Fruit fly (Drosophila melanogaster) whole organism, prepupa: ENCODE data around the gene CG1231.

Experiments used
- Blimp-1 ChIP-seq: fragments of 200-800 bp; sonication (Bioruptor generic); optimal IDR thresholded peaks from 3 replicates; lab custom pipeline; 2017; ENCODE audit warnings: missing biosample characterization, missing genetic modification characterization, mild to moderate bottlenecking, moderate library complexity, missing genetic modification reagents
- CG10669 ChIP-seq: fragments of 200-800 bp; sonication (Bioruptor generic); optimal IDR thresholded peaks from 3 replicates; lab custom pipeline; 2018; ENCODE audit warnings: missing biosample characterization, mild to moderate bottlenecking, missing genetic modification characterization, moderate library complexity
- CG11902 ChIP-seq: fragments of 200-800 bp; sonication (Bioruptor generic); optimal IDR thresholded peaks from 3 replicates; lab custom pipeline; 2016; ENCODE audit warnings: missing biosample characterization, missing genetic modification characterization
- CG15336 ChIP-seq: fragments of 200-800 bp; sonication (Bioruptor generic); IDR thresholded peaks from 2 replicates; pipeline ENCODE4 v1.3.6; 2022; ENCODE audit warnings: missing biosample characterization, missing genetic modification characterization
- CG1621 ChIP-seq: fragments of 200-800 bp; sonication (Bioruptor generic); optimal IDR thresholded peaks from 3 replicates; lab custom pipeline; 2018; ENCODE audit warnings: missing biosample characterization, mild to moderate bottlenecking, missing genetic modification characterization
- CG3032 ChIP-seq: fragments of 200-800 bp; optimal IDR thresholded peaks from 2 replicates; lab custom pipeline; 2019; ENCODE audit warnings: missing biosample characterization, mild to moderate bottlenecking, missing genetic modification characterization, moderate library complexity
- CG3919 ChIP-seq: fragments of 200-800 bp; sonication (Bioruptor generic); optimal IDR thresholded peaks from 3 replicates; lab custom pipeline; 2016; ENCODE audit warnings: missing biosample characterization, missing genetic modification characterization
- CG4318 ChIP-seq: fragments of 200-800 bp; sonication (Bioruptor generic); optimal IDR thresholded peaks from 3 replicates; lab custom pipeline; 2017; ENCODE audit warnings: missing biosample characterization, mild to moderate bottlenecking, missing genetic modification characterization
- CG6163 ChIP-seq: fragments of 200-800 bp; sonication (Bioruptor generic); IDR thresholded peaks from 3 replicates; pipeline ENCODE4 v1.3.6; 2022; ENCODE audit warnings: missing biosample characterization, missing genetic modification characterization
- CG6792 ChIP-seq: fragments of 200-800 bp; sonication (Bioruptor generic); optimal IDR thresholded peaks from 3 replicates; lab custom pipeline; 2016; ENCODE audit warnings: missing biosample characterization, missing genetic modification characterization
- CG6808 ChIP-seq: fragments of 200-800 bp; sonication (Bioruptor generic); optimal IDR thresholded peaks from 3 replicates; lab custom pipeline; 2017; ENCODE audit warnings: missing biosample characterization, missing genetic modification characterization, mild to moderate bottlenecking, moderate library complexity, missing genetic modification reagents
- CG6854 ChIP-seq: fragments of 200-800 bp; sonication (Bioruptor generic); optimal IDR thresholded peaks from 2 replicates; lab custom pipeline; 2017; ENCODE audit warnings: missing biosample characterization, mild to moderate bottlenecking, missing genetic modification characterization
- CG7368 ChIP-seq: fragments of 200-800 bp; sonication (Bioruptor generic); optimal IDR thresholded peaks from 3 replicates; lab custom pipeline; 2016; ENCODE audit warnings: missing biosample characterization, missing genetic modification characterization
- CG8119 ChIP-seq: fragments of 200-800 bp; sonication (Bioruptor generic); IDR thresholded peaks from 3 replicates; pipeline ENCODE4 v1.3.6; 2022; ENCODE audit warnings: missing biosample characterization, missing genetic modification characterization
- Eip78C ChIP-seq: fragments of 200-800 bp; sonication (Bioruptor generic); peaks from one replicate; lab custom pipeline; 2016; ENCODE audit warnings: missing biosample characterization, missing genetic modification characterization
- Ets21C ChIP-seq: fragments of 200-800 bp; sonication (Bioruptor generic); optimal IDR thresholded peaks from 3 replicates; lab custom pipeline; 2016; ENCODE audit warnings: missing biosample characterization, missing genetic modification characterization
- Ets96B ChIP-seq: fragments of 200-800 bp; optimal IDR thresholded peaks from 2 replicates; lab custom pipeline; 2019; ENCODE audit warnings: missing biosample characterization, mild to moderate bottlenecking, missing genetic modification characterization, moderate library complexity
- Gug ChIP-seq: fragments of 200-800 bp; sonication (Bioruptor generic); IDR thresholded peaks from 2 replicates; pipeline ENCODE4 v1.3.6; 2022; ENCODE audit warnings: missing biosample characterization, missing genetic modification characterization
- Hr38 ChIP-seq: sonication (Bioruptor generic); optimal IDR thresholded peaks from 2 replicates; lab custom pipeline; 2016; ENCODE audit warnings: missing biosample characterization, missing genetic modification characterization
- Hr39 ChIP-seq: fragments of 200-800 bp; sonication (Bioruptor generic); optimal IDR thresholded peaks from 2 replicates; lab custom pipeline; 2016; ENCODE audit warnings: missing biosample characterization, missing genetic modification characterization
- Lpt ChIP-seq: fragments of 200-800 bp; sonication (Bioruptor generic); optimal IDR thresholded peaks from 3 replicates; lab custom pipeline; 2016; ENCODE audit warnings: missing biosample characterization, missing genetic modification characterization
- Sox102F ChIP-seq: fragments of 200-800 bp; sonication (Bioruptor generic); optimal IDR thresholded peaks from 2 replicates; lab custom pipeline; 2016; ENCODE audit warnings: missing biosample characterization, mild to moderate bottlenecking, missing genetic modification characterization
- achi ChIP-seq: fragments of 200-800 bp; sonication (Bioruptor generic); optimal IDR thresholded peaks from 3 replicates; lab custom pipeline; 2016; ENCODE audit warnings: missing biosample characterization, missing genetic modification characterization
- eg ChIP-seq: fragments of 200-800 bp; sonication (Bioruptor generic); IDR thresholded peaks from 3 replicates; pipeline ENCODE4 v1.3.6; 2022; ENCODE audit warnings: missing biosample characterization, missing genetic modification characterization
- esn ChIP-seq: fragments of 200-800 bp; sonication (Bioruptor generic); optimal IDR thresholded peaks from 2 replicates; lab custom pipeline; 2016; ENCODE audit warnings: missing biosample characterization, mild to moderate bottlenecking, missing genetic modification characterization, moderate library complexity
- fd85E ChIP-seq: fragments of 200-800 bp; sonication (Bioruptor generic); optimal IDR thresholded peaks from 3 replicates; lab custom pipeline; 2016; ENCODE audit warnings: missing biosample characterization, missing genetic modification characterization
- net ChIP-seq: fragments of 200-800 bp; sonication (Bioruptor generic); optimal IDR thresholded peaks from 3 replicates; lab custom pipeline; 2016; ENCODE audit warnings: missing biosample characterization, missing genetic modification characterization
- pdm3 ChIP-seq: fragments of 200-800 bp; sonication (Bioruptor generic); optimal IDR thresholded peaks from 3 replicates; lab custom pipeline; 2016; ENCODE audit warnings: missing biosample characterization, missing genetic modification characterization
- salr ChIP-seq, 2 experiments: fragments of 200-800 bp; sonication (Bioruptor generic); optimal IDR thresholded peaks; 3 replicates each; lab custom pipeline; 2016 to 2018; ENCODE audit warnings: missing biosample characterization in 2 of 2, missing genetic modification characterization in 2 of 2, mild to moderate bottlenecking in 1 of 2
- spab ChIP-seq: fragments of 200-800 bp; sonication (Bioruptor generic); optimal IDR thresholded peaks from 2 replicates; lab custom pipeline; 2017; ENCODE audit warnings: missing biosample characterization, mild to moderate bottlenecking, missing genetic modification characterization, missing genetic modification reagents
- ss ChIP-seq, 2 experiments: fragments of 200-800 bp; sonication (Bioruptor generic); optimal IDR thresholded peaks; 2 replicates in 1 of 2; 3 replicates in 1 of 2; lab custom pipeline; 2017 to 2018; ENCODE audit warnings: mild to moderate bottlenecking in 2 of 2, missing biosample characterization in 2 of 2, missing genetic modification characterization in 2 of 2, moderate library complexity in 1 of 2
- svp ChIP-seq: fragments of 200-800 bp; sonication (Bioruptor generic); peaks from one replicate; lab custom pipeline; 2016; ENCODE audit warnings: missing biosample characterization, missing genetic modification characterization
- topi ChIP-seq: fragments of 200-800 bp; sonication (Bioruptor generic); optimal IDR thresholded peaks from 3 replicates; lab custom pipeline; 2016; ENCODE audit warnings: missing biosample characterization, missing genetic modification characterization
- vri ChIP-seq: fragments of 200-800 bp; sonication (Bioruptor generic); optimal IDR thresholded peaks from 3 replicates; lab custom pipeline; 2016; ENCODE audit warnings: missing biosample characterization, mild to moderate bottlenecking, missing genetic modification characterization

The CG1231 gene

DNA sequence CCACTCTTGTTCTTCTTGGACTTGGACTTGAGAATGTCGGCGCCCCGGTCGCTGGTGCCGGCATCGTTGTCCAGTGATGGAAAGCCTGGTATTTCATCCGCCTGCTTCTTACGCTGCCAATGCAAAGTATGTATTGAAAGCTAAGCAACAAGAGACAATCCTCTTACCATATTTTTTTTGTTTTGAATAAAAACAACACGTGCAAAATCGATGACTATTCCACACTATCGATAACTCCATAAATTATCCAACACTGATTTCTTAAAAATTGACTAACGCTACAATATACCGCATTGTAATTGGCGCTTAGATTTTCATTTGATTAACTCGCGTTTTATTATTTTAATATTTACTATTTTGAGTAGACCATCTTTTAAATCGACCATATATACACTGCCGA, 31.7 kb upstream of the CG1231 start, which contains the start of gene CG32344:
Gene CG32344, minus strand, starts transcription at position 235 of the 400 bp plus-strand sequence.
- TF ChIP-seq Gug (GFP tag; lab: Robert Waterston, UW), result no peak
- TF ChIP-seq topi (GFP tag; lab: Kevin White, UChicago), result no peak
- TF ChIP-seq Eip78C (GFP tag; lab: Kevin White, UChicago), result peak; percentile 60
- no peak for TF ChIP-seq fd85E (GFP tag; lab: Kevin White, UChicago)
- no peak for TF ChIP-seq Ets96B
- peak; percentile 7 for TF ChIP-seq CG3032 (tag; lab: Kevin White, UChicago)

- no peak for TF ChIP-seq svp (GFP tag; lab: Kevin White, UChicago)
- TF ChIP-seq Eip78C (GFP tag; lab: Kevin White, UChicago), result no peak
- no peak for TF ChIP-seq achi
- TF ChIP-seq Blimp-1, result no peak
- TF ChIP-seq CG6808, result no peak
- TF ChIP-seq Hr39 (GFP tag; lab: Kevin White, UChicago), result no peak
- TF ChIP-seq CG8119 (GFP tag; lab: Robert Waterston, UW), result no peak
- TF ChIP-seq fd85E (GFP tag; lab: Kevin White, UChicago), result no peak
- TF ChIP-seq CG3032 (tag; lab: Kevin White, UChicago), result no peak
- TF ChIP-seq CG4318 (GFP tag; lab: Kevin White, UChicago), result no peak
- no peak for TF ChIP-seq vri (GFP tag; lab: Kevin White, UChicago)
- no peak for TF ChIP-seq Gug (GFP tag; lab: Robert Waterston, UW)
- TF ChIP-seq CG6792 (GFP tag; lab: Kevin White, UChicago), result no peak
- no peak for TF ChIP-seq CG7368
- TF ChIP-seq, all 60 proteins: peak for 0
Observed at dm6 chr3L:327833-328232, 28.4 kb upstream of the CG1231 start, which contains the start of the genes Atac3 and Ptpmeg. Atac3 (minus strand) TSS chr3L:327992. Ptpmeg (plus strand) TSS chr3L:328097.

dm6 chr3L:329153-329698, 27.0 kb upstream of the CG1231 start:
- TF ChIP-seq Eip78C (GFP tag; lab: Kevin White, UChicago) (peak; percentile 75), salr (GFP tag; optimal IDR thresholded peaks at IDR 0.05; lab: Kevin White, UChicago) (no peak), net (GFP tag; lab: Kevin White, UChicago) (no peak), CG6808 (no peak), Sox102F (GFP tag; lab: Kevin White, UChicago) (no peak), esn (GFP tag; lab: Kevin White, UChicago) (peak; percentile 5), spab (GFP tag; lab: Kevin White, UChicago) (no peak), CG6854 (GFP tag; lab: Kevin White, UChicago) (no peak), CG6792 (GFP tag; lab: Kevin White, UChicago) (no peak), Hr38 (GFP tag; lab: Kevin White, UChicago) (no peak)

- no peak for TF ChIP-seq CG11902
- TF ChIP-seq Eip78C (GFP tag; lab: Kevin White, UChicago), result peak; percentile 21
- peak; percentile 39; the same call in 1 of the 2 replicates for TF ChIP-seq CG15336
- no peak for TF ChIP-seq Sox102F (GFP tag; lab: Kevin White, UChicago)
- TF ChIP-seq CG1621 (tag; lab: Kevin White, UChicago), result no peak
- no peak for TF ChIP-seq CG3919 (GFP tag; lab: Kevin White, UChicago)
- peak; percentile 82 for TF ChIP-seq CG10669 (GFP tag; lab: Kevin White, UChicago)
- no peak for TF ChIP-seq achi
- no peak for TF ChIP-seq spab (GFP tag; lab: Kevin White, UChicago)
- peak; percentile 9 for TF ChIP-seq Lpt
- peak; percentile 23 for TF ChIP-seq esn (GFP tag; lab: Kevin White, UChicago)
- no peak for TF ChIP-seq CG6163 (GFP tag; lab: Robert Waterston, UW)
- TF ChIP-seq net (GFP tag; lab: Kevin White, UChicago), result no peak
- TF ChIP-seq Ets21C (GFP tag; lab: Kevin White, UChicago), result no peak
- TF ChIP-seq CG8119 (GFP tag; lab: Robert Waterston, UW), result no peak
- no peak for TF ChIP-seq pdm3 (GFP tag; lab: Kevin White, UChicago)
- TF ChIP-seq CG6854 (GFP tag; lab: Kevin White, UChicago), result peak; percentile 56
- no peak for TF ChIP-seq eg (GFP tag; lab: Robert Waterston, UW)
- TF ChIP-seq ss (GFP tag; optimal IDR thresholded peaks at IDR 0.05; lab: Kevin White, UChicago), result no peak
- no peak for TF ChIP-seq salr (GFP tag; optimal IDR thresholded peaks at IDR 0.05; lab: Kevin White, UChicago)
Observed at dm6 chr3L:331842-332802, 24.1 kb upstream of the CG1231 start, which contains the start of gene mthl9. mthl9 (minus strand) TSS chr3L:332309.
